Worm (Caenorhabditis elegans): Measurements from ENCODE around the gene col-140.

- TF ChIP-seq egl-27 (tag; optimal IDR thresholded peaks at IDR 0.05) = no peak
- TF ChIP-seq ceh-82 (tag; optimal IDR thresholded peaks at IDR 0.05) = no peak
- TF ChIP-seq nhr-25 (tag; optimal IDR thresholded peaks at IDR 0.05) = no peak
- no peak for TF ChIP-seq tbx-2 (tag; optimal IDR thresholded peaks at IDR 0.05)
- no peak for TF ChIP-seq ceh-16 (tag; optimal IDR thresholded peaks at IDR 0.05)
- no peak for TF ChIP-seq snpc-4 (tag; optimal IDR thresholded peaks at IDR 0.05)
- TF ChIP-seq daf-12 (tag; optimal IDR thresholded peaks at IDR 0.05) = no peak
- TF ChIP-seq nhr-77 (tag; optimal IDR thresholded peaks at IDR 0.05) = no peak
- TF ChIP-seq unc-62 (GFP tag; optimal IDR thresholded peaks at IDR 0.05) = no peak
- no peak for TF ChIP-seq ZK546.5 (tag; optimal IDR thresholded peaks at IDR 0.05)
- TF ChIP-seq skn-1 (tag; optimal IDR thresholded peaks at IDR 0.05) = no peak
Measured at ce11 chrV:5852084-5852483, 15.4 kb upstream of the col-140 start.

Measured in whole organism, L3 larva.